Fruit fly (Drosophila melanogaster): ENCODE measurements around the gene CG13051.

DNA sequence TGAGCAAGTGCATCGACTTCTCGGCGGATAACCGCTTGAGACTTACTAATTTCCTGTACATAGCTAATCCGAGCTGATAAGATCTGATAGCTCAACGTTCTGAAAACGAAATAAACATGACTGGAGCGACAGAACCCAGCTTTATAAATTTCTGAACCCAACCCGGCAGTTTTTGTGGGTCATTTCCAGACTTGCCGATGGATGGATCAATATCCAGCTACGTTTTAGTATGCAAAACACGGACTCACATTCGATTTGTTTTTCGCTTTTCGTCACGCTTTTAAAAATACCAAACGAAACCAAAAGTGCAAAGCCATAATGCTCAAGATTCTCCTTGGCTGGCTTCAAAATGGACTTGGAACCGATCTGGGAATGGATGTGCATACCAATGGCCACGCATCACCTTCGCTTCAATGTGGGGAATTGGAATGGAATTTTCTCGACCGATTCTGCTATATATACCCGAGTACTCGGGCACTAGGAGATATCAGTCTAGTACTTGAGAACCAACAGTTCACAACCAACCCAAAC, 6.0 kb upstream of the CG13051 start, which contains the start of the genes CG34248 and CG13067:
- TF ChIP-seq Lpt (GFP tag; optimal IDR thresholded peaks at IDR 0.05) (no peak), Atf-2 (GFP tag; optimal IDR thresholded peaks at IDR 0.05) (no peak)

Measured in whole organism, embryonic.